Fruit fly (Drosophila melanogaster) Kc167 (cell line): ENCODE data around the gene CG7296.

Source experiments
- Sin3A ChIP-seq: fragments of >200 bp; optimal IDR thresholded peaks from 2 replicates; lab custom pipeline; 2018; ENCODE audit warnings: missing external identifiers
- psq ChIP-seq: fragments of >200 bp; optimal IDR thresholded peaks from 2 replicates; lab custom pipeline; 2017; ENCODE audit warnings: missing external identifiers

DNA sequence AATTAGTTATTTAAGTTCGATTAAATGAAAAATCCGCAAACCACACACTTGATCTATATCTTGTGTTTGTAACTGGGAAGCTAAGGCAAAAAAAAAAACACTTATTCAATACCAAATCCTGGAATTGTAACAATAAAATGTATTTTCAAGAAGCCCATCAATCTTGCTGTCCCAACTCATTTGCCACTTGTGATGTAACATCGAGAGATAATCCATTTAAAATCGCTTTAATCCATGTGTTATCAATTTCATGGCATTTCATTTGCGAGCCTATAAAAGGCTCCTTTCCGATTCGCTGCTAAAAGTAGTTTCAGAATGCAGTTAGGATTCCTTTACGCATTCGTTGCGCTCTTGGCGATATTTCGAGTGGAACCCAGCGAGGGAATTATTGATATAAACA, 47.2 kb downstream of the CG7296 start, which contains the start of gene CG31872:
- TF ChIP-seq Sin3A (lab: Kevin White, UChicago) (no peak), psq (lab: Kevin White, UChicago) (no peak)
